Worm (Caenorhabditis elegans) whole organism, early embryonic: ENCODE data around the gene C07H4.1.

Source experiments
- B0310.2 ChIP-seq: sonication (generic microtip); optimal IDR thresholded peaks from 2 replicates; lab custom pipeline; 2016; ENCODE audit warnings: mild to moderate bottlenecking, missing genetic modification characterization, missing compliant biosample characterization
- ama-1 ChIP-seq: fragments of 150-350 bp; optimal IDR thresholded peaks from 2 replicates; lab custom pipeline; 2014
- ets-7 ChIP-seq: sonication (generic microtip); optimal IDR thresholded peaks from 2 replicates; lab custom pipeline; 2016; ENCODE audit warnings: missing genotype, missing genetic modification characterization, missing compliant biosample characterization
- hmbx-1 ChIP-seq: sonication (generic microtip); optimal IDR thresholded peaks from 2 replicates; lab custom pipeline; 2016; ENCODE audit warnings: mild to moderate bottlenecking, missing genetic modification characterization, missing compliant biosample characterization
- hmg-4 ChIP-seq: fragments of 200-800 bp; sonication (Bioruptor generic); optimal IDR thresholded peaks from 2 replicates; lab custom pipeline; 2018; ENCODE audit warnings: mild to moderate bottlenecking, missing genetic modification characterization, missing compliant biosample characterization
- hnd-1 ChIP-seq: sonication (generic microtip); optimal IDR thresholded peaks from 2 replicates; lab custom pipeline; 2016; ENCODE audit warnings: missing genetic modification characterization, missing compliant biosample characterization
- pes-1 ChIP-seq: fragments of 200-800 bp; sonication (Bioruptor generic); IDR thresholded peaks from 2 replicates; pipeline ENCODE4 v1.3.6; 2022; ENCODE audit warnings: missing genetic modification reagents, missing genetic modification characterization, missing compliant biosample characterization
- scrt-1 ChIP-seq: fragments of 200-800 bp; sonication (Bioruptor generic); IDR thresholded peaks from 2 replicates; pipeline ENCODE4 v1.3.6; 2022; ENCODE audit warnings: missing genetic modification characterization, missing compliant biosample characterization
- sea-1 ChIP-seq: fragments of 200-800 bp; sonication (Bioruptor generic); conservative IDR thresholded peaks from 2 replicates; pipeline ENCODE4 v1.3.6; 2022; ENCODE audit warnings: missing genetic modification characterization, missing compliant biosample characterization
- tbx-11 ChIP-seq: fragments of 200-800 bp; sonication (Bioruptor generic); IDR thresholded peaks from 2 replicates; pipeline ENCODE4 v1.3.6; 2022; ENCODE audit warnings: missing genetic modification characterization, missing compliant biosample characterization
- tbx-37 ChIP-seq: fragments of 200-800 bp; sonication (Bioruptor generic); conservative IDR thresholded peaks from 2 replicates; pipeline ENCODE4 v1.3.6; 2022; ENCODE audit warnings: missing genetic modification reagents, missing genetic modification characterization, missing compliant biosample characterization

DNA sequence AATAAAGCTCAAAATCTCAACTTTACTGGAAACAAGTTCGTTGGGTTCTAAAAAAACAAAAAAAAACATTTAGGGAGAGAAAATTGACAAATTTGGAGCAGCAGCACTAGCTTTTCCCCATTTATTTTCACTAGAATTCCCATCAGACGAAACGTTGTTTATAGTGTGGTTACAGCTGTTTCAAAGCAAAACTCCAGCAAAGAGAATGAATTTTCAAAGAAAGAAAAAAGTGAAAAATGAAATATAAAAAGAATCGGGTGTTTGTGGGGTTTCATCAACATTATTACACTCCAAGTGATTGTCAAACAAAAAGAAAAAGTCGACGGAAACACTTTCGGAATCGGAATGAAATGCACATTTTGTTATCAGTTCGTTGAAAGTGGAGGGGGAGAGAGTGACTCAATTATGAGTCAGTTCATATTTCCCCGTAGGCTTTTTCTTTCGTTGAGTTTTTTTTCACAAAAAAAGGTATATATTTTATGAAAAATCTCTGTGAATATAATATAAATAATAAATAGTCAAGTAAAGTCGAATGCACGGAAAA, 835 bp upstream of the C07H4.1 start:
- no peak for TF ChIP-seq B0310.2 (tag; lab: Kevin White, UChicago)
- no peak for TF ChIP-seq ets-7 (tag; lab: Kevin White, UChicago)
- TF ChIP-seq ama-1 (lab: Kevin White, UChicago): no peak
- TF ChIP-seq tbx-37 (GFP tag; lab: Robert Waterston, UW): no peak
- no peak for TF ChIP-seq scrt-1 (GFP tag; lab: Robert Waterston, UW)
- no peak for TF ChIP-seq pes-1 (GFP tag; lab: Robert Waterston, UW)
- TF ChIP-seq hmg-4 (GFP tag; lab: Kevin White, UChicago): no peak
- TF ChIP-seq hmbx-1: no peak
- TF ChIP-seq sea-1 (GFP tag; lab: Robert Waterston, UW): no peak
- no peak for TF ChIP-seq hnd-1 (tag; lab: Kevin White, UChicago)
- no peak for TF ChIP-seq tbx-11
